Fruit fly (Drosophila melanogaster) whole organism, embryonic: ENCODE results near the gene arm.

Experiments
- B-H2 ChIP-seq: fragments of 200-800 bp; sonication (Bioruptor generic); optimal IDR thresholded peaks from 2 replicates; lab custom pipeline; 2018; ENCODE audit warnings: missing biosample characterization, mild to moderate bottlenecking, missing genetic modification characterization
- CG10209 ChIP-seq: fragments of 200-800 bp; sonication (Bioruptor generic); optimal IDR thresholded peaks from 3 replicates; lab custom pipeline; 2017; ENCODE audit warnings: missing biosample characterization, mild to moderate bottlenecking, missing genetic modification characterization, missing genetic modification reagents
- CG10366 ChIP-seq: fragments of 200-800 bp; sonication (Bioruptor generic); IDR thresholded peaks from 2 replicates; pipeline ENCODE4 v1.3.6; 2022; ENCODE audit warnings: missing biosample characterization, missing genetic modification characterization
- CG10565 ChIP-seq: fragments of 200-800 bp; sonication (Bioruptor generic); optimal IDR thresholded peaks from 3 replicates; lab custom pipeline; 2016; ENCODE audit warnings: missing biosample characterization, mild to moderate bottlenecking, missing genetic modification characterization
- CG10979 ChIP-seq: fragments of 200-800 bp; sonication (Bioruptor generic); optimal IDR thresholded peaks from 2 replicates; lab custom pipeline; 2018; ENCODE audit warnings: missing biosample characterization, mild to moderate bottlenecking, missing genetic modification characterization, moderate library complexity
- CG13424 ChIP-seq: fragments of 200-800 bp; sonication (Bioruptor generic); optimal IDR thresholded peaks from 2 replicates; lab custom pipeline; 2019; ENCODE audit warnings: missing biosample characterization, mild to moderate bottlenecking, missing genetic modification characterization, moderate library complexity
- CG13775 ChIP-seq: fragments of 200-800 bp; sonication (Bioruptor generic); optimal IDR thresholded peaks from 3 replicates; lab custom pipeline; 2017; ENCODE audit warnings: missing biosample characterization, mild to moderate bottlenecking, missing genetic modification characterization
- CG14710 ChIP-seq: fragments of 200-800 bp; sonication (Bioruptor generic); optimal IDR thresholded peaks from 3 replicates; lab custom pipeline; 2019; ENCODE audit warnings: missing biosample characterization, mild to moderate bottlenecking, missing genetic modification characterization, moderate library complexity
- CG15696 ChIP-seq: fragments of 200-800 bp; sonication (Bioruptor generic); optimal IDR thresholded peaks from 2 replicates; lab custom pipeline; 2019; ENCODE audit warnings: missing biosample characterization, mild to moderate bottlenecking, missing genetic modification characterization, moderate library complexity
- CG1647 ChIP-seq: fragments of 200-800 bp; sonication (Bioruptor generic); optimal IDR thresholded peaks from 3 replicates; lab custom pipeline; 2016; ENCODE audit warnings: missing biosample characterization, missing genetic modification characterization
- CG16813 ChIP-seq: fragments of 200-800 bp; sonication (Bioruptor generic); IDR thresholded peaks from 3 replicates; pipeline ENCODE4 v1.3.6; 2022; ENCODE audit warnings: missing biosample characterization, missing genetic modification characterization; ENCODE audit not compliant: partially characterized antibody
- CG17802 ChIP-seq: fragments of 200-800 bp; sonication (Bioruptor generic); optimal IDR thresholded peaks from 2 replicates; lab custom pipeline; 2018; ENCODE audit warnings: missing biosample characterization, mild to moderate bottlenecking, missing genetic modification characterization, moderate library complexity
- CG18262 ChIP-seq: fragments of 200-800 bp; optimal IDR thresholded peaks from 3 replicates; lab custom pipeline; 2019; ENCODE audit warnings: missing biosample characterization, mild to moderate bottlenecking, missing genetic modification characterization, moderate library complexity
- CG18599 ChIP-seq: fragments of 200-800 bp; sonication (Bioruptor generic); optimal IDR thresholded peaks from 3 replicates; lab custom pipeline; 2017; ENCODE audit warnings: missing biosample characterization, missing genetic modification characterization, mild to moderate bottlenecking, moderate library complexity, missing genetic modification reagents
- CG2678 ChIP-seq: fragments of 200-800 bp; sonication (Bioruptor generic); optimal IDR thresholded peaks from 3 replicates; lab custom pipeline; 2019; ENCODE audit warnings: missing biosample characterization, mild to moderate bottlenecking, missing genetic modification characterization, moderate library complexity
- CG3407 ChIP-seq: fragments of 200-800 bp; sonication (Bioruptor generic); optimal IDR thresholded peaks from 2 replicates; lab custom pipeline; 2018; ENCODE audit warnings: missing biosample characterization, mild to moderate bottlenecking, missing genetic modification characterization
- CG34376 ChIP-seq: fragments of 200-800 bp; sonication (Bioruptor generic); optimal IDR thresholded peaks from 2 replicates; lab custom pipeline; 2018; ENCODE audit warnings: missing biosample characterization, mild to moderate bottlenecking, missing genetic modification characterization
- CG4617 ChIP-seq: fragments of 200-800 bp; sonication (Bioruptor generic); optimal IDR thresholded peaks from 3 replicates; lab custom pipeline; 2016; ENCODE audit warnings: missing biosample characterization, missing genetic modification characterization, borderline replicate concordance
- CG7556 ChIP-seq: fragments of 200-800 bp; sonication (Bioruptor generic); optimal IDR thresholded peaks from 2 replicates; lab custom pipeline; 2017; ENCODE audit warnings: missing biosample characterization, mild to moderate bottlenecking, missing genetic modification characterization
- CG7928 ChIP-seq: fragments of 200-800 bp; sonication (Bioruptor generic); optimal IDR thresholded peaks from 2 replicates; lab custom pipeline; 2017; ENCODE audit warnings: missing biosample characterization, mild to moderate bottlenecking, missing genetic modification characterization
- CG8388 ChIP-seq: fragments of 200-800 bp; sonication (Bioruptor generic); optimal IDR thresholded peaks from 2 replicates; lab custom pipeline; 2019; ENCODE audit warnings: missing biosample characterization, mild to moderate bottlenecking, missing genetic modification characterization, moderate library complexity
- CG9437 ChIP-seq: fragments of 200-800 bp; sonication (Bioruptor generic); optimal IDR thresholded peaks from 2 replicates; lab custom pipeline; 2018; ENCODE audit warnings: missing biosample characterization, mild to moderate bottlenecking, missing genetic modification characterization
- Dll ChIP-seq: fragments of 200-800 bp; sonication (Bioruptor generic); IDR thresholded peaks from 4 replicates; pipeline ENCODE4 v1.3.6; 2022; ENCODE audit warnings: missing biosample characterization, missing genetic modification characterization; ENCODE audit not compliant: partially characterized antibody
- Dref ChIP-seq: fragments of 200-800 bp; sonication (Bioruptor generic); IDR thresholded peaks from 2 replicates; pipeline ENCODE4 v1.3.6; 2022; ENCODE audit warnings: missing biosample characterization, missing genetic modification characterization
- Hmr ChIP-seq: fragments of 200-800 bp; sonication (Bioruptor generic); optimal IDR thresholded peaks from 3 replicates; lab custom pipeline; 2017; ENCODE audit warnings: mild to moderate bottlenecking, missing biosample characterization, missing genetic modification reagents, missing genetic modification characterization
- Nf-YC ChIP-seq: fragments of 200-800 bp; optimal IDR thresholded peaks from 3 replicates; lab custom pipeline; 2019; ENCODE audit warnings: missing biosample characterization, mild to moderate bottlenecking, missing genetic modification characterization, moderate library complexity
- Opbp ChIP-seq: fragments of 200-800 bp; sonication (Bioruptor generic); IDR thresholded peaks from 3 replicates; pipeline ENCODE4 v1.3.6; 2022; ENCODE audit warnings: missing biosample characterization, missing genetic modification characterization; ENCODE audit not compliant: partially characterized antibody
- Scr ChIP-seq: fragments of 200-800 bp; sonication (Bioruptor generic); IDR thresholded peaks from 2 replicates; pipeline ENCODE4 v1.3.6; 2022; ENCODE audit warnings: missing biosample characterization, missing genetic modification characterization; ENCODE audit not compliant: partially characterized antibody
- Stat92E ChIP-seq, 3 experiments: fragments of >200 bp in 2 of 3; fragments of 200-800 bp in 1 of 3; sonication (Bioruptor generic) in 1 of 3; optimal IDR thresholded peaks; 2 replicates each; lab custom pipeline; 2017 to 2019; ENCODE audit warnings: missing biosample characterization in 3 of 3, missing genetic modification characterization in 3 of 3, mild to moderate bottlenecking in 1 of 3, moderate library complexity in 1 of 3
- Trl ChIP-seq, 3 experiments: fragments of >200 bp in 2 of 3; fragments of 200-800 bp in 1 of 3; sonication (Bioruptor generic) in 1 of 3; optimal IDR thresholded peaks; 2 replicates in 1 of 3; 3 replicates in 2 of 3; lab custom pipeline; 2016 to 2017; ENCODE audit warnings: missing biosample characterization in 1 of 3, missing genetic modification characterization in 1 of 3
- chif ChIP-seq, 2 experiments: fragments of 200-800 bp; sonication (Bioruptor generic); optimal IDR thresholded peaks; 3 replicates each; lab custom pipeline; 2016; ENCODE audit warnings: missing biosample characterization in 2 of 2, missing genetic modification characterization in 2 of 2
- fd96Cb ChIP-seq: fragments of 200-800 bp; sonication (Bioruptor generic); optimal IDR thresholded peaks from 2 replicates; lab custom pipeline; 2018; ENCODE audit warnings: missing biosample characterization, mild to moderate bottlenecking, missing genetic modification characterization, moderate library complexity
- h ChIP-seq: fragments of >200 bp; optimal IDR thresholded peaks from 2 replicates; lab custom pipeline; 2017
- kay ChIP-seq: fragments of 200-800 bp; sonication (Bioruptor generic); optimal IDR thresholded peaks from 2 replicates; lab custom pipeline; 2016; ENCODE audit warnings: missing biosample characterization, missing genetic modification characterization
- knrl ChIP-seq: fragments of 200-800 bp; sonication (Bioruptor generic); IDR thresholded peaks from 3 replicates; pipeline ENCODE4 v1.3.6; 2022; ENCODE audit warnings: missing biosample characterization, missing genetic modification characterization; ENCODE audit not compliant: partially characterized antibody
- lov ChIP-seq, 2 experiments: fragments of 200-800 bp in 1 of 2; fragments of >200 bp in 1 of 2; sonication (Bioruptor generic) in 1 of 2; IDR thresholded peaks in 1 of 2; optimal IDR thresholded peaks in 1 of 2; 2 replicates in 1 of 2; 3 replicates in 1 of 2; pipeline versions ENCODE4 v1.3.6 to Lab custom; 2017 to 2022; ENCODE audit warnings: missing biosample characterization in 1 of 2, missing genetic modification characterization in 1 of 2
- maf-S ChIP-seq: fragments of 200-800 bp; sonication (Bioruptor generic); optimal IDR thresholded peaks from 2 replicates; lab custom pipeline; 2016; ENCODE audit warnings: missing biosample characterization, missing genetic modification characterization
- peb ChIP-seq: fragments of 200-800 bp; sonication (Bioruptor generic); IDR thresholded peaks from 2 replicates; pipeline ENCODE4 v1.3.6; 2022; ENCODE audit warnings: missing biosample characterization, missing genetic modification characterization
- pho ChIP-seq: fragments of 200-800 bp; sonication (Bioruptor generic); optimal IDR thresholded peaks from 2 replicates; lab custom pipeline; 2016; ENCODE audit warnings: missing biosample characterization, missing genetic modification characterization
- phol ChIP-seq: fragments of 200-800 bp; sonication (Bioruptor generic); optimal IDR thresholded peaks from 3 replicates; lab custom pipeline; 2018; ENCODE audit warnings: missing biosample characterization, mild to moderate bottlenecking, missing genetic modification characterization, moderate library complexity
- pita ChIP-seq: fragments of 200-800 bp; sonication (Bioruptor generic); optimal IDR thresholded peaks from 2 replicates; lab custom pipeline; 2017; ENCODE audit warnings: missing biosample characterization, mild to moderate bottlenecking, missing genetic modification characterization
- psq ChIP-seq: fragments of 200-800 bp; sonication (Bioruptor generic); optimal IDR thresholded peaks from 2 replicates; lab custom pipeline; 2017; ENCODE audit warnings: missing biosample characterization, missing genetic modification characterization
- seq ChIP-seq: fragments of 200-800 bp; sonication (Bioruptor generic); IDR thresholded peaks from 2 replicates; pipeline ENCODE4 v1.3.6; 2022; ENCODE audit warnings: missing biosample characterization, missing genetic modification characterization
- tgo ChIP-seq: fragments of 200-800 bp; sonication (Bioruptor generic); IDR thresholded peaks from 3 replicates; pipeline ENCODE4 v1.3.6; 2022; ENCODE audit warnings: missing biosample characterization, missing genetic modification characterization
- unc-4 ChIP-seq: fragments of 200-800 bp; sonication (Bioruptor generic); IDR thresholded peaks from 2 replicates; pipeline ENCODE4 v1.3.6; 2022; ENCODE audit warnings: missing biosample characterization, missing genetic modification characterization; ENCODE audit not compliant: partially characterized antibody
- vnd ChIP-seq: fragments of 200-800 bp; sonication (Bioruptor generic); IDR thresholded peaks from 3 replicates; pipeline ENCODE4 v1.3.6; 2022; ENCODE audit warnings: missing biosample characterization, missing genetic modification characterization; ENCODE audit not compliant: partially characterized antibody
- zfh1 ChIP-seq: fragments of 200-800 bp; sonication (Bioruptor generic); IDR thresholded peaks from 3 replicates; pipeline ENCODE4 v1.3.6; 2022; ENCODE audit warnings: missing biosample characterization, missing genetic modification characterization

arm gene

dm6 chrX:1907727-1908264 lies 7.3 kb upstream of the arm start, which contains the start of gene mip130 (continued):
- TF ChIP-seq knrl, result peak; percentile 74; the same call in 2 of the 3 replicates
- peak; percentile 52 for TF ChIP-seq Dref (GFP tag; lab: Robert Waterston, UW)
- TF ChIP-seq CG34376 (GFP tag; lab: Kevin White, UChicago), result peak; percentile 8
- TF ChIP-seq fd96Cb (tag; lab: Kevin White, UChicago), result peak; percentile 30
- TF ChIP-seq pita (GFP tag; lab: Kevin White, UChicago), result no peak
- no peak for TF ChIP-seq Trl (optimal IDR thresholded peaks at IDR 0.05; lab: Kevin White, UChicago)
- TF ChIP-seq Trl (GFP tag; optimal IDR thresholded peaks at IDR 0.05; lab: Kevin White, UChicago), result peak; percentile 55
- peak; percentile 51 for TF ChIP-seq CG7556 (GFP tag; lab: Kevin White, UChicago)
- TF ChIP-seq peb (GFP tag; lab: Robert Waterston, UW), result peak; percentile 30; the same call in 1 of the 2 replicates
- peak; percentile 46 for TF ChIP-seq CG4617
- TF ChIP-seq pho (GFP tag; lab: Kevin White, UChicago), result no peak
- TF ChIP-seq h, result no peak
- peak; percentile 82; the same call in 3 of the 4 replicates for TF ChIP-seq Dll
- TF ChIP-seq CG10209, result peak; percentile 48
- TF ChIP-seq zfh1 (GFP tag; lab: Robert Waterston, UW), result 0 out of 3 replicates have a peak, but pooled peaks have one; percentile 37
- TF ChIP-seq CG10979, result peak; percentile 36
- TF ChIP-seq Stat92E (GFP tag; optimal IDR thresholded peaks at IDR 0.05; lab: Kevin White, UChicago), result no peak
- TF ChIP-seq CG3407 (GFP tag; lab: Kevin White, UChicago), result no peak
- TF ChIP-seq lov (optimal IDR thresholded peaks at IDR 0.05; lab: Kevin White, UChicago), result no peak
- TF ChIP-seq lov (GFP tag; IDR thresholded peaks at IDR 0.05; lab: Robert Waterston, UW), result no peak
- peak; percentile 9 for TF ChIP-seq CG9437 (GFP tag; lab: Kevin White, UChicago)
- TF ChIP-seq phol (tag; lab: Kevin White, UChicago), result peak; percentile 40
- peak; percentile 32 for TF ChIP-seq CG14710 (tag; lab: Kevin White, UChicago)
- peak; percentile 40 for TF ChIP-seq CG15696 (tag; lab: Kevin White, UChicago)
- peak; percentile 35 for TF ChIP-seq CG13424 (tag; lab: Kevin White, UChicago)
- TF ChIP-seq CG10366, result no peak; the same call in 1 of the 2 replicates
- peak; percentile 47 for TF ChIP-seq Nf-YC
- peak; percentile 74 for TF ChIP-seq unc-4
- TF ChIP-seq Opbp, result peak; percentile 44; the same call in 1 of the 3 replicates
- TF ChIP-seq seq (GFP tag; lab: Robert Waterston, UW), result 0 out of 2 replicates have a peak, but pooled peaks have one; percentile 23
- TF ChIP-seq CG1647 (GFP tag; lab: Kevin White, UChicago), result peak; percentile 5
- peak; percentile 0 for TF ChIP-seq B-H2
- TF ChIP-seq Scr (GFP tag; lab: Robert Waterston, UW), result peak; percentile 78
- peak in 1 of 2 experiments; percentile 4 for TF ChIP-seq chif (GFP tag; optimal IDR thresholded peaks at IDR 0.05; lab: Kevin White, UChicago)
- TF ChIP-seq maf-S (GFP tag; lab: Kevin White, UChicago), result no peak
- TF ChIP-seq Hmr, result peak; percentile 63
- no peak for TF ChIP-seq CG17802 (tag; lab: Kevin White, UChicago)
- peak; percentile 36; the same call in 1 of the 3 replicates for TF ChIP-seq tgo (GFP tag; lab: Robert Waterston, UW)
- TF ChIP-seq CG16813 (GFP tag; lab: Robert Waterston, UW), result peak; percentile 77
- peak; percentile 27 for TF ChIP-seq CG8388 (GFP tag; lab: Kevin White, UChicago)
- TF ChIP-seq psq (GFP tag; lab: Kevin White, UChicago), result no peak
- peak; percentile 54 for TF ChIP-seq CG18599
- peak; percentile 67; the same call in 2 of the 3 replicates for TF ChIP-seq vnd (GFP tag; lab: Robert Waterston, UW)
- TF ChIP-seq kay (GFP tag; lab: Kevin White, UChicago), result no peak
- TF ChIP-seq CG10565, result no peak
- no peak for TF ChIP-seq CG7928 (GFP tag; lab: Kevin White, UChicago)
- TF ChIP-seq CG18262 (tag; lab: Kevin White, UChicago), result peak; percentile 55
- TF ChIP-seq CG13775, result peak; percentile 31
- TF ChIP-seq CG2678 (tag; lab: Kevin White, UChicago), result peak; percentile 62
